Worm (Caenorhabditis elegans) whole organism, L3 larva: Measurements from ENCODE around the gene cah-4.
A peak's percentile ranks its signal among the peaks of the same experiment; 100 is the strongest.

ENCODE experiments used
- R02D3.7 ChIP-seq: fragments of 150-350 bp; optimal IDR thresholded peaks from 2 replicates; lab custom pipeline; 2014; ENCODE audit warnings: missing biosample characterization, missing genetic modification characterization
- ZK546.5 ChIP-seq: sonication (generic microtip); optimal IDR thresholded peaks from 2 replicates; lab custom pipeline; 2017; ENCODE audit warnings: missing biosample characterization, missing genetic modification characterization
- aly-2 ChIP-seq: fragments of 150-350 bp; optimal IDR thresholded peaks from 2 replicates; lab custom pipeline; 2014; ENCODE audit warnings: missing biosample characterization, missing genetic modification characterization
- ama-1 ChIP-seq: fragments of 150-350 bp; optimal IDR thresholded peaks from 2 replicates; lab custom pipeline; 2018
- ceh-16 ChIP-seq: sonication (generic microtip); optimal IDR thresholded peaks from 2 replicates; lab custom pipeline; 2017; ENCODE audit warnings: missing biosample characterization, missing genetic modification characterization
- ceh-28 ChIP-seq: fragments of 150-350 bp; optimal IDR thresholded peaks from 2 replicates; lab custom pipeline; 2014; ENCODE audit warnings: missing biosample characterization, missing genetic modification reagents, missing genetic modification characterization
- ceh-82 ChIP-seq: fragments of 150-350 bp; optimal IDR thresholded peaks from 2 replicates; lab custom pipeline; 2014; ENCODE audit warnings: missing biosample characterization, missing genetic modification characterization
- ceh-9 ChIP-seq: sonication (generic microtip); optimal IDR thresholded peaks from 2 replicates; lab custom pipeline; 2018; ENCODE audit warnings: missing biosample characterization, missing genetic modification characterization
- daf-12 ChIP-seq: fragments of 150-350 bp; optimal IDR thresholded peaks from 2 replicates; lab custom pipeline; 2014; ENCODE audit warnings: missing biosample characterization, missing genetic modification reagents, missing genetic modification characterization
- egl-27 ChIP-seq: sonication (generic microtip); optimal IDR thresholded peaks from 4 replicates; lab custom pipeline; 2017; ENCODE audit warnings: missing biosample characterization, missing genetic modification reagents, missing genetic modification characterization
- egl-5 ChIP-seq: fragments of 150-350 bp; optimal IDR thresholded peaks from 2 replicates; lab custom pipeline; 2017; ENCODE audit warnings: missing biosample characterization, missing genetic modification reagents, missing genetic modification characterization, inconsistent platforms
- elt-1 ChIP-seq: fragments of 150-350 bp; optimal IDR thresholded peaks from 2 replicates; lab custom pipeline; 2014; ENCODE audit warnings: missing biosample characterization, missing genetic modification characterization
- elt-2 ChIP-seq: sonication (generic microtip); optimal IDR thresholded peaks from 2 replicates; lab custom pipeline; 2016; ENCODE audit warnings: missing genetic modification reagents, mild to moderate bottlenecking, missing genetic modification characterization, missing compliant biosample characterization
- elt-3 ChIP-seq, 3 experiments: fragments of 150-350 bp in 1 of 3; sonication (generic microtip) in 2 of 3; optimal IDR thresholded peaks; 2 replicates in 2 of 3; 4 replicates in 1 of 3; lab custom pipeline; 2014 to 2017; ENCODE audit warnings: missing biosample characterization in 3 of 3, missing genetic modification characterization in 3 of 3
- eor-1 ChIP-seq, 2 experiments: fragments of 150-350 bp; optimal IDR thresholded peaks; 2 replicates each; lab custom pipeline; 2014 to 2018; ENCODE audit warnings: missing biosample characterization in 2 of 2, missing genetic modification characterization in 2 of 2
- fkh-10 ChIP-seq: sonication (generic microtip); optimal IDR thresholded peaks from 2 replicates; lab custom pipeline; 2017; ENCODE audit warnings: missing biosample characterization, missing genetic modification reagents, missing genetic modification characterization
- fkh-2 ChIP-seq: fragments of 150-350 bp; optimal IDR thresholded peaks from 2 replicates; lab custom pipeline; 2014; ENCODE audit warnings: missing biosample characterization, missing genetic modification reagents, missing genetic modification characterization
- fos-1 ChIP-seq: fragments of 150-350 bp; optimal IDR thresholded peaks from 2 replicates; lab custom pipeline; 2014; ENCODE audit warnings: missing biosample characterization, missing genetic modification characterization
- hmg-11 ChIP-seq: sonication (generic microtip); optimal IDR thresholded peaks from 2 replicates; lab custom pipeline; 2016; ENCODE audit warnings: missing genetic modification characterization, missing compliant biosample characterization
- jun-1 ChIP-seq: fragments of 150-350 bp; optimal IDR thresholded peaks from 2 replicates; lab custom pipeline; 2014; ENCODE audit warnings: missing biosample characterization, missing genetic modification reagents, missing genetic modification characterization
- lin-15B ChIP-seq: fragments of 150-350 bp; optimal IDR thresholded peaks from 2 replicates; lab custom pipeline; 2014; ENCODE audit warnings: missing biosample characterization, missing genetic modification characterization
- lin-39 ChIP-seq: fragments of 150-350 bp; optimal IDR thresholded peaks from 2 replicates; lab custom pipeline; 2018; ENCODE audit warnings: missing biosample characterization, missing genetic modification reagents, missing genetic modification characterization
- lsy-12 ChIP-seq: sonication (generic microtip); optimal IDR thresholded peaks from 2 replicates; lab custom pipeline; 2016; ENCODE audit warnings: mild to moderate bottlenecking, missing genetic modification characterization, missing compliant biosample characterization
- mdl-1 ChIP-seq: fragments of 150-350 bp; optimal IDR thresholded peaks from 2 replicates; lab custom pipeline; 2014; ENCODE audit warnings: missing biosample characterization, missing genetic modification characterization
- mml-1 ChIP-seq: fragments of 150-350 bp; sonication (generic microtip); optimal IDR thresholded peaks from 3 replicates; lab custom pipeline; 2014; ENCODE audit warnings: missing biosample characterization, missing genetic modification characterization
- nfya-1 ChIP-seq: sonication (generic microtip); optimal IDR thresholded peaks from 2 replicates; lab custom pipeline; 2017; ENCODE audit warnings: missing genetic modification characterization, mild to moderate bottlenecking, missing compliant biosample characterization, antibody characterized with exemption, moderate library complexity; ENCODE audit not compliant: insufficient read depth
- nhr-11 ChIP-seq: fragments of 150-350 bp; optimal IDR thresholded peaks from 2 replicates; lab custom pipeline; 2014; ENCODE audit warnings: missing biosample characterization, missing genetic modification characterization
- nhr-23 ChIP-seq: fragments of 150-350 bp; optimal IDR thresholded peaks from 2 replicates; lab custom pipeline; 2014; ENCODE audit warnings: missing biosample characterization, missing genetic modification reagents, missing genetic modification characterization
- nhr-237 ChIP-seq: fragments of 150-350 bp; optimal IDR thresholded peaks from 2 replicates; lab custom pipeline; 2014; ENCODE audit warnings: missing biosample characterization, missing genetic modification characterization
- nhr-25 ChIP-seq: sonication (generic microtip); optimal IDR thresholded peaks from 2 replicates; lab custom pipeline; 2017; ENCODE audit warnings: missing biosample characterization, missing genetic modification characterization
- nhr-28 ChIP-seq: fragments of 150-350 bp; optimal IDR thresholded peaks from 2 replicates; lab custom pipeline; 2014; ENCODE audit warnings: missing biosample characterization, missing genetic modification characterization
- nhr-43 ChIP-seq: sonication (generic microtip); optimal IDR thresholded peaks from 2 replicates; lab custom pipeline; 2016; ENCODE audit warnings: mild to moderate bottlenecking, missing genetic modification characterization, missing compliant biosample characterization; ENCODE audit not compliant: poor library complexity, severe bottlenecking
- nhr-67 ChIP-seq: fragments of 150-350 bp; optimal IDR thresholded peaks from 2 replicates; lab custom pipeline; 2014; ENCODE audit warnings: missing biosample characterization, missing genetic modification characterization
- nhr-76 ChIP-seq: fragments of 150-350 bp; sonication (generic microtip); optimal IDR thresholded peaks from 5 replicates; lab custom pipeline; 2014; ENCODE audit warnings: missing biosample characterization, missing genetic modification characterization
- nhr-77 ChIP-seq: fragments of 150-350 bp; optimal IDR thresholded peaks from 2 replicates; lab custom pipeline; 2014; ENCODE audit warnings: missing biosample characterization, missing genetic modification characterization
- pha-4 ChIP-seq: fragments of 150-350 bp; optimal IDR thresholded peaks from 2 replicates; lab custom pipeline; 2014; ENCODE audit warnings: missing biosample characterization, missing genetic modification reagents, missing genetic modification characterization
- pqm-1 ChIP-seq: fragments of 150-350 bp; optimal IDR thresholded peaks from 2 replicates; lab custom pipeline; 2017; ENCODE audit warnings: missing biosample characterization, missing genetic modification characterization, inconsistent platforms
- sea-2 ChIP-seq: fragments of 150-350 bp; sonication (generic microtip); optimal IDR thresholded peaks from 4 replicates; lab custom pipeline; 2014; ENCODE audit warnings: missing biosample characterization, missing genetic modification reagents, missing genetic modification characterization
- skn-1 ChIP-seq: fragments of 150-350 bp; optimal IDR thresholded peaks from 2 replicates; lab custom pipeline; 2014; ENCODE audit warnings: missing biosample characterization, missing genetic modification characterization
- snpc-4 ChIP-seq: fragments of 150-350 bp; optimal IDR thresholded peaks from 2 replicates; lab custom pipeline; 2014; ENCODE audit warnings: missing biosample characterization, missing genetic modification characterization
- tbx-2 ChIP-seq: sonication (generic microtip); optimal IDR thresholded peaks from 2 replicates; lab custom pipeline; 2016; ENCODE audit warnings: mild to moderate bottlenecking, missing genetic modification characterization, missing compliant biosample characterization
- unc-39 ChIP-seq: sonication (generic microtip); optimal IDR thresholded peaks from 4 replicates; lab custom pipeline; 2017; ENCODE audit warnings: missing biosample characterization, missing genetic modification characterization
- unc-62 ChIP-seq: fragments of 150-350 bp; sonication (generic microtip); optimal IDR thresholded peaks from 4 replicates; lab custom pipeline; 2014; ENCODE audit warnings: missing biosample characterization, missing genetic modification reagents, missing genetic modification characterization
- zag-1 ChIP-seq: fragments of 150-350 bp; optimal IDR thresholded peaks from 2 replicates; lab custom pipeline; 2014; ENCODE audit warnings: missing biosample characterization, missing genetic modification characterization
- ztf-11 ChIP-seq: fragments of 150-350 bp; optimal IDR thresholded peaks from 2 replicates; lab custom pipeline; 2014; ENCODE audit warnings: missing biosample characterization, missing genetic modification characterization
- ztf-4 ChIP-seq: fragments of 150-350 bp; optimal IDR thresholded peaks from 2 replicates; lab custom pipeline; 2014; ENCODE audit warnings: missing biosample characterization, missing genetic modification characterization

Gene cah-4

DNA sequence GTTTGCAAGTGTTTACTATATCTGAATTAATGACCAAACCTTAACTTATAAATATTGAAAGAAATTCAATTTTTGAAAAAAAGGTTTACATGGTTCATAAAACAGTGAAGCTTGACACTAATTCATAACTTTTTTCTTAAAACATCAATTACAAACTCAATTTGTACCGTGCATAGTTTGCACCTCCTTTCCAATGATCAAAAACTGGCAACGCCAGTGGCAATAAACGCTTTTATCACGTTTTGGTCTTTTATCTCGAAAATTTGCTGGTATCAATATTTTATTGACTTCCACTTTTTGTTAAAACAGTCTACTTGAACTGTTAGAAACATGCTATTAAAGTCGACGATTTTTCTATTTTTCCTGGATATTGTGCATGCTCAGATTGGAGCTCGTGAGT, 36.1 kb downstream of the cah-4 start, which contains the start of gene F54B11.11:
F54B11.11 (plus strand) TSS at position 301 of the 400 bp plus-strand sequence.
- TF ChIP-seq skn-1 (no peak), egl-5 (no peak), snpc-4 (tag; lab: Kevin White, UChicago) (no peak), nhr-11 (tag; lab: Kevin White, UChicago) (no peak), elt-2 (tag; lab: Kevin White, UChicago) (peak; percentile 21), R02D3.7 (tag; lab: Kevin White, UChicago) (no peak), pqm-1 (tag; lab: Kevin White, UChicago) (peak; percentile 10), ZK546.5 (tag; lab: Kevin White, UChicago) (no peak)
- TF ChIP-seq, all 47 proteins: peak for 2

DNA sequence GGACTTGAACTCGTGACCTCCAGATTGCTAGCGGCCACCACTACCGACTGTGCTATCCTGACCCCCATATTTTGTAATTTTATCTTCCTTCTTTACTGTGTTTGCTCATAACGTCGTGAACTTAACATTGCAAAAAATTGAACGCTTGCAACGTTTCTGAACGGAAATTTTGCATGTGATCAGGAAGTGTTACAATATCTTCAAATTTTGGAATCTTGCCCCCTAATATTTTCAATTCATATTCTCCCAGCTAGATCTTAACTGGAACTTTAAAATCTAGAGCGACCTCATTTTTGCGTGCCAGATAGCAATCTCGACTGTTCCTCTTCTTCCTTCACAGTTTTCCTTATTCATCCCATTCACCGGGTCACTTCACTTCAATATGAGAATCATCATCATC, 39.4 kb downstream of the cah-4 start, which contains the start of gene F54B11.10:
F54B11.10 (plus strand) TSS at position 301 of the 400 bp plus-strand sequence.
- TF ChIP-seq lsy-12 (no peak), elt-3 (tag; optimal IDR thresholded peaks at IDR 0.05; lab: Kevin White, UChicago) (no peak), nhr-67 (tag; lab: Kevin White, UChicago) (no peak), egl-5 (no peak), ceh-82 (tag; lab: Kevin White, UChicago) (no peak), nhr-237 (no peak), ama-1 (no peak), elt-2 (tag; lab: Kevin White, UChicago) (no peak), elt-1 (tag; lab: Kevin White, UChicago) (no peak), daf-12 (tag; lab: Kevin White, UChicago) (no peak), mdl-1 (tag; lab: Kevin White, UChicago) (no peak), nhr-28 (tag; lab: Kevin White, UChicago) (no peak), nhr-76 (no peak), pqm-1 (tag; lab: Kevin White, UChicago) (no peak)
- TF ChIP-seq, all 47 proteins: peak for 0

DNA sequence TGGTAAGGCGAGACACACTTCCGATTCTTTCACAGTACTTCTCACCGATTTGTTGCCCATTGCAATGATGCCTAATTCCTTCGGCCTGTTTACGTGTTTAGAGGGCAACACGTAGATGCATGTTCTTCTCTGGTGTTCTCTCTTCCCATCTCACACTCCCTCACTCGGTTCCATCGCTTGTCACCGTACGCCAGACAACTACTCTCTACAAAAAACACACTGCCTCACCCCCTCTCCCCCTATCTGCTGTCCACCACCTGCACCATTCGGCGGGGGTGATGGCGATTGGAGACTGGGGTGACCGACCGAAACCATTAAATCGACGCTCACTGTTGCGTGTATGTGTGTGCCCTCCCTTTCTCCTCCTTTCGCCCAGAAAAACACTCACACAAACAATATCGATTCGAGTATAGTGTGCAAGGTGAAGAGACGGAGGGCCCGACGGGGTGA, 41.5 kb downstream of the cah-4 start:
- no peak for TF ChIP-seq aly-2
- no peak for TF ChIP-seq snpc-4 (tag; lab: Kevin White, UChicago)
- no peak for TF ChIP-seq unc-39 (tag; lab: Kevin White, UChicago)
- no peak for TF ChIP-seq eor-1 (tag; optimal IDR thresholded peaks at IDR 0.05; lab: Kevin White, UChicago)
- TF ChIP-seq ceh-82 (tag; lab: Kevin White, UChicago) = no peak
- TF ChIP-seq lin-15B (tag; lab: Kevin White, UChicago) = no peak
- TF ChIP-seq ceh-28 (tag; lab: Kevin White, UChicago) = peak; percentile 62
- no peak for TF ChIP-seq fos-1 (tag; lab: Kevin White, UChicago)
- TF ChIP-seq nhr-77 = no peak
- no peak for TF ChIP-seq nhr-67 (tag; lab: Kevin White, UChicago)
- TF ChIP-seq fkh-2 (tag; lab: Kevin White, UChicago) = no peak
- TF ChIP-seq jun-1 (tag; lab: Kevin White, UChicago) = peak; percentile 32
- TF ChIP-seq lsy-12 = no peak
- TF ChIP-seq ceh-16 (tag; lab: Kevin White, UChicago) = no peak
- no peak for TF ChIP-seq mdl-1 (tag; lab: Kevin White, UChicago)
- peak; percentile 27 for TF ChIP-seq pha-4 (tag; lab: Kevin White, UChicago)
- TF ChIP-seq nhr-237 = no peak
- TF ChIP-seq egl-5 = peak; percentile 47
- TF ChIP-seq ceh-9 = no peak
- TF ChIP-seq tbx-2 = no peak
- TF ChIP-seq elt-2 (tag; lab: Kevin White, UChicago) = peak; percentile 46
- TF ChIP-seq pqm-1 (tag; lab: Kevin White, UChicago) = no peak
- no peak for TF ChIP-seq zag-1 (tag; lab: Kevin White, UChicago)
- TF ChIP-seq fkh-10 (GFP tag; lab: Kevin White, UChicago) = no peak
- TF ChIP-seq nhr-43 (tag; lab: Kevin White, UChicago) = no peak
- no peak for TF ChIP-seq ztf-4 (tag; lab: Kevin White, UChicago)
- TF ChIP-seq hmg-11 (tag; lab: Kevin White, UChicago) = peak; percentile 69
- TF ChIP-seq ama-1 = no peak
- TF ChIP-seq mml-1 (tag; lab: Kevin White, UChicago) = no peak
- TF ChIP-seq nhr-28 (tag; lab: Kevin White, UChicago) = no peak
- no peak for TF ChIP-seq sea-2 (GFP tag; lab: Kevin White, UChicago)
- TF ChIP-seq elt-3 (tag; optimal IDR thresholded peaks at IDR 0.05; lab: Kevin White, UChicago) = no peak
- TF ChIP-seq nfya-1 (tag; lab: Kevin White, UChicago) = peak; percentile 65
- TF ChIP-seq egl-27 (tag; lab: Kevin White, UChicago) = no peak
- no peak for TF ChIP-seq nhr-76
- TF ChIP-seq daf-12 (tag; lab: Kevin White, UChicago) = no peak
- TF ChIP-seq nhr-25 (tag; lab: Kevin White, UChicago) = peak; percentile 92
- no peak for TF ChIP-seq skn-1
- no peak for TF ChIP-seq nhr-11 (tag; lab: Kevin White, UChicago)
- TF ChIP-seq unc-62 (GFP tag; lab: Kevin White, UChicago) = peak; percentile 24
- TF ChIP-seq lin-39 (tag; lab: Kevin White, UChicago) = peak; percentile 60
- TF ChIP-seq ztf-11 (tag; lab: Kevin White, UChicago) = no peak
- TF ChIP-seq elt-1 (tag; lab: Kevin White, UChicago) = no peak
- TF ChIP-seq nhr-23 = peak; percentile 29
